Worm (Caenorhabditis elegans): ENCODE data around the gene F54C4.4.

DNA sequence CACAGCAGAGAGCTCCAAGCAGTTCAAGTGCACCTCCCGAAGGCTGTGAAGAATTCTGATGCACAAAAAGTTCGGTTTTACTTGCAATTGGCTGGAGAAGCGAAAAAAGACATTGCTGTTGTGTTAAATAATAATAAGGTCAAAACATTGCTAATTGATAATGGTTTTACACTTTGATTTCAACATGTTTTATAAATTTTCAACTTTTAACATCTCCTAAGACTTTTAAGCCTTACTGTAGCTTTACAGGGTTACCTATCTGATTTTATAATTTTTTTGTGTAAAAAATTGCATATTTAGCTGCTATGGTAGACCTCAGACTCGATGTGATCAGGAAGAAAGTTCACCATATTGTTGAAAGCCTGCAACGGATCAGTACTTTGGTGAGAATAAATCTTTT lies 47.0 kb upstream of the F54C4.4 start, which contains the start of gene pals-25:
- TF ChIP-seq pbrm-1 (GFP tag; IDR thresholded peaks at IDR 0.05), result no peak
- TF ChIP-seq nfya-1 (tag; optimal IDR thresholded peaks at IDR 0.05; ENCODE audit: borderline replicate concordance, insufficient read depth), result no peak
- TF ChIP-seq gei-17 (GFP tag; optimal IDR thresholded peaks at IDR 0.05), result no peak
